Fruit fly (Drosophila melanogaster): ENCODE measurements around the gene CG17378.

- TF ChIP-seq CTCF (optimal IDR thresholded peaks at IDR 0.05) (no peak), CG8478 (optimal IDR thresholded peaks at IDR 0.05) (no peak)
These were observed 48.2 kb downstream of the CG17378 start for dm6 chr2L:6822044-6822443.

Data from S2 (cell line).